Fruit fly (Drosophila melanogaster) whole organism, embryonic: ENCODE measurements around the gene CG9586.

Experiments used
- Abd-B ChIP-seq: fragments of 200-800 bp; sonication (Bioruptor generic); optimal IDR thresholded peaks from 2 replicates; lab custom pipeline; 2018; ENCODE audit warnings: missing biosample characterization, mild to moderate bottlenecking, missing genetic modification characterization, moderate library complexity
- Asciz ChIP-seq: fragments of 200-800 bp; sonication (Bioruptor generic); optimal IDR thresholded peaks from 2 replicates; lab custom pipeline; 2017; ENCODE audit warnings: missing biosample characterization, mild to moderate bottlenecking, missing genetic modification characterization, missing genetic modification reagents
- CG10366 ChIP-seq: fragments of 200-800 bp; sonication (Bioruptor generic); IDR thresholded peaks from 2 replicates; pipeline ENCODE4 v1.3.6; 2022; ENCODE audit warnings: missing biosample characterization, missing genetic modification characterization
- CG11398 ChIP-seq: fragments of 200-800 bp; sonication (Bioruptor generic); optimal IDR thresholded peaks from 2 replicates; lab custom pipeline; 2016; ENCODE audit warnings: missing biosample characterization, missing genetic modification characterization
- CG11456 ChIP-seq: fragments of 200-800 bp; sonication (Bioruptor generic); IDR thresholded peaks from 3 replicates; pipeline ENCODE4 v1.3.6; 2022; ENCODE audit warnings: missing biosample characterization, missing genetic modification characterization
- CG12071 ChIP-seq: fragments of 200-800 bp; sonication (Bioruptor generic); optimal IDR thresholded peaks from 3 replicates; lab custom pipeline; 2018; ENCODE audit warnings: missing biosample characterization, mild to moderate bottlenecking, missing genetic modification characterization
- CG12104 ChIP-seq: fragments of 200-800 bp; sonication (Bioruptor generic); optimal IDR thresholded peaks from 3 replicates; lab custom pipeline; 2016; ENCODE audit warnings: missing biosample characterization, missing genetic modification characterization
- CG12155 ChIP-seq: fragments of 200-800 bp; sonication (Bioruptor generic); optimal IDR thresholded peaks from 3 replicates; lab custom pipeline; 2016; ENCODE audit warnings: missing biosample characterization, missing genetic modification characterization
- CG12236 ChIP-seq: fragments of 200-800 bp; sonication (Bioruptor generic); optimal IDR thresholded peaks from 2 replicates; lab custom pipeline; 2016; ENCODE audit warnings: missing biosample characterization, missing genetic modification characterization
- CG13424 ChIP-seq: fragments of 200-800 bp; sonication (Bioruptor generic); optimal IDR thresholded peaks from 2 replicates; lab custom pipeline; 2019; ENCODE audit warnings: missing biosample characterization, mild to moderate bottlenecking, missing genetic modification characterization, moderate library complexity
- CG14860 ChIP-seq: fragments of 200-800 bp; sonication (Bioruptor generic); IDR thresholded peaks from 3 replicates; pipeline ENCODE4 v1.3.6; 2022; ENCODE audit warnings: missing biosample characterization, missing genetic modification characterization; ENCODE audit not compliant: partially characterized antibody
- CG1647 ChIP-seq: fragments of 200-800 bp; sonication (Bioruptor generic); optimal IDR thresholded peaks from 3 replicates; lab custom pipeline; 2016; ENCODE audit warnings: missing biosample characterization, missing genetic modification characterization
- CG2678 ChIP-seq: fragments of 200-800 bp; sonication (Bioruptor generic); optimal IDR thresholded peaks from 3 replicates; lab custom pipeline; 2019; ENCODE audit warnings: missing biosample characterization, mild to moderate bottlenecking, missing genetic modification characterization, moderate library complexity
- CG31441 ChIP-seq: fragments of 200-800 bp; sonication (Bioruptor generic); IDR thresholded peaks from 2 replicates; pipeline ENCODE4 v1.3.6; 2022; ENCODE audit warnings: missing biosample characterization, missing genetic modification characterization
- CG33557 ChIP-seq: fragments of 200-800 bp; sonication (Bioruptor generic); optimal IDR thresholded peaks from 2 replicates; lab custom pipeline; 2019; ENCODE audit warnings: missing biosample characterization, mild to moderate bottlenecking, missing genetic modification characterization, moderate library complexity
- CG3726 ChIP-seq: fragments of 200-800 bp; sonication (Bioruptor generic); IDR thresholded peaks from 3 replicates; pipeline ENCODE4, ENCODE4 v1.3.6; 2022; ENCODE audit warnings: missing biosample characterization, missing genetic modification characterization
- CG4707 ChIP-seq: fragments of 200-800 bp; sonication (Bioruptor generic); optimal IDR thresholded peaks from 2 replicates; lab custom pipeline; 2018; ENCODE audit warnings: missing biosample characterization, mild to moderate bottlenecking, missing genetic modification characterization, moderate library complexity
- CG7556 ChIP-seq: fragments of 200-800 bp; sonication (Bioruptor generic); optimal IDR thresholded peaks from 2 replicates; lab custom pipeline; 2017; ENCODE audit warnings: missing biosample characterization, mild to moderate bottlenecking, missing genetic modification characterization
- CG9797 ChIP-seq: fragments of 200-800 bp; sonication (Bioruptor generic); optimal IDR thresholded peaks from 3 replicates; lab custom pipeline; 2018; ENCODE audit warnings: missing biosample characterization, mild to moderate bottlenecking, missing genetic modification characterization
- CHES-1-like ChIP-seq: fragments of 200-800 bp; sonication (Bioruptor generic); optimal IDR thresholded peaks from 2 replicates; lab custom pipeline; 2016; ENCODE audit warnings: missing biosample characterization, missing genetic modification characterization
- CrebB ChIP-seq: fragments of 200-800 bp; sonication (Bioruptor generic); optimal IDR thresholded peaks from 3 replicates; lab custom pipeline; 2018; ENCODE audit warnings: missing biosample characterization, mild to moderate bottlenecking, missing genetic modification characterization
- Dbx ChIP-seq: fragments of 200-800 bp; sonication (Bioruptor generic); IDR thresholded peaks from 3 replicates; pipeline ENCODE4 v1.3.6; 2022; ENCODE audit warnings: missing biosample characterization, missing genetic modification characterization
- Dek ChIP-seq: fragments of 200-800 bp; sonication (Bioruptor generic); optimal IDR thresholded peaks from 3 replicates; lab custom pipeline; 2019; ENCODE audit warnings: missing biosample characterization, mild to moderate bottlenecking, missing genetic modification characterization, moderate library complexity
- Ets97D ChIP-seq: fragments of 200-800 bp; sonication (Bioruptor generic); optimal IDR thresholded peaks from 3 replicates; lab custom pipeline; 2016; ENCODE audit warnings: missing biosample characterization, missing genetic modification characterization
- Hand ChIP-seq: fragments of 200-800 bp; sonication (Bioruptor generic); optimal IDR thresholded peaks from 2 replicates; lab custom pipeline; 2017; ENCODE audit warnings: mild to moderate bottlenecking, missing biosample characterization, missing genetic modification reagents, missing genetic modification characterization
- HmgD ChIP-seq: fragments of 200-800 bp; sonication (Bioruptor generic); optimal IDR thresholded peaks from 3 replicates; lab custom pipeline; 2016; ENCODE audit warnings: missing biosample characterization, missing genetic modification characterization
- Kr ChIP-seq: fragments of 200-800 bp; sonication (Bioruptor generic); optimal IDR thresholded peaks from 2 replicates; lab custom pipeline; 2017; ENCODE audit warnings: missing biosample characterization, mild to moderate bottlenecking, missing genetic modification characterization
- MESR4 ChIP-seq: fragments of 200-800 bp; sonication (Bioruptor generic); optimal IDR thresholded peaks from 2 replicates; lab custom pipeline; 2018; ENCODE audit warnings: missing biosample characterization, mild to moderate bottlenecking, missing genetic modification characterization, moderate library complexity
- MTF-1 ChIP-seq: fragments of 200-800 bp; sonication (Bioruptor generic); optimal IDR thresholded peaks from 2 replicates; lab custom pipeline; 2018; ENCODE audit warnings: missing biosample characterization, mild to moderate bottlenecking, missing genetic modification characterization, borderline replicate concordance
- NC2β ChIP-seq: fragments of 200-800 bp; sonication (Bioruptor generic); optimal IDR thresholded peaks from 2 replicates; lab custom pipeline; 2016; ENCODE audit warnings: missing biosample characterization, missing genetic modification characterization
- Oli ChIP-seq: fragments of 200-800 bp; sonication (Bioruptor generic); optimal IDR thresholded peaks from 2 replicates; lab custom pipeline; 2018; ENCODE audit warnings: missing biosample characterization, mild to moderate bottlenecking, missing genetic modification characterization, moderate library complexity
- Ptx1 ChIP-seq: fragments of 200-800 bp; sonication (Bioruptor generic); IDR thresholded peaks from 2 replicates; pipeline ENCODE4 v1.3.6; 2022; ENCODE audit warnings: missing biosample characterization, missing genetic modification characterization
- Rx ChIP-seq: fragments of 200-800 bp; sonication (Bioruptor generic); IDR thresholded peaks from 2 replicates; pipeline ENCODE4 v1.3.6; 2022; ENCODE audit warnings: missing biosample characterization, missing genetic modification characterization
- TFAM ChIP-seq: fragments of 200-800 bp; sonication (Bioruptor generic); optimal IDR thresholded peaks from 2 replicates; lab custom pipeline; 2017; ENCODE audit warnings: missing biosample characterization, missing genetic modification characterization, inconsistent platforms
- bab2 ChIP-seq: fragments of 200-800 bp; sonication (Bioruptor generic); optimal IDR thresholded peaks from 2 replicates; lab custom pipeline; 2016; ENCODE audit warnings: missing biosample characterization, missing genetic modification characterization
- cg ChIP-seq: fragments of 200-800 bp; sonication (Bioruptor generic); optimal IDR thresholded peaks from 3 replicates; lab custom pipeline; 2019; ENCODE audit warnings: missing biosample characterization, mild to moderate bottlenecking, missing genetic modification characterization, moderate library complexity
- crp ChIP-seq, 2 experiments: fragments of 200-800 bp; sonication (Bioruptor generic); optimal IDR thresholded peaks; 2 replicates in 1 of 2; 3 replicates in 1 of 2; lab custom pipeline; 2017; ENCODE audit warnings: missing biosample characterization in 2 of 2, missing genetic modification characterization in 2 of 2, mild to moderate bottlenecking in 1 of 2, moderate library complexity in 1 of 2
- da ChIP-seq: fragments of 200-800 bp; sonication (Bioruptor generic); optimal IDR thresholded peaks from 2 replicates; lab custom pipeline; 2016; ENCODE audit warnings: missing biosample characterization, missing genetic modification characterization
- dpn ChIP-seq, 2 experiments: fragments of 200-800 bp; sonication (Bioruptor generic); optimal IDR thresholded peaks; 3 replicates each; lab custom pipeline; 2016; ENCODE audit warnings: missing biosample characterization in 2 of 2, missing genetic modification characterization in 2 of 2
- emc ChIP-seq: fragments of 200-800 bp; sonication (Bioruptor generic); optimal IDR thresholded peaks from 2 replicates; lab custom pipeline; 2016; ENCODE audit warnings: missing biosample characterization, missing genetic modification characterization
- en ChIP-seq: fragments of 200-800 bp; sonication (Bioruptor generic); optimal IDR thresholded peaks from 2 replicates; lab custom pipeline; 2016; ENCODE audit warnings: missing biosample characterization, missing genetic modification characterization
- ewg ChIP-seq: fragments of 200-800 bp; sonication (Bioruptor generic); optimal IDR thresholded peaks from 3 replicates; lab custom pipeline; 2017; ENCODE audit warnings: mild to moderate bottlenecking, missing biosample characterization, missing genetic modification reagents, missing genetic modification characterization
- fd102C ChIP-seq: fragments of 200-800 bp; sonication (Bioruptor generic); optimal IDR thresholded peaks from 2 replicates; lab custom pipeline; 2018; ENCODE audit warnings: missing biosample characterization, mild to moderate bottlenecking, missing genetic modification characterization, moderate library complexity
- gfzf ChIP-seq: fragments of 200-800 bp; sonication (Bioruptor generic); optimal IDR thresholded peaks from 2 replicates; lab custom pipeline; 2016; ENCODE audit warnings: missing biosample characterization, mild to moderate bottlenecking, missing genetic modification characterization, moderate library complexity
- klu ChIP-seq: fragments of 200-800 bp; sonication (Bioruptor generic); IDR thresholded peaks from 2 replicates; pipeline ENCODE4 v1.3.6; 2022; ENCODE audit warnings: missing biosample characterization, missing genetic modification characterization
- onecut ChIP-seq: fragments of 200-800 bp; sonication (Bioruptor generic); IDR thresholded peaks from 2 replicates; pipeline ENCODE4 v1.3.6; 2022; ENCODE audit warnings: missing biosample characterization, missing genetic modification characterization
- ranshi ChIP-seq: fragments of 200-800 bp; sonication (Bioruptor generic); IDR thresholded peaks from 2 replicates; pipeline ENCODE4 v1.3.6; 2022; ENCODE audit warnings: missing biosample characterization, missing genetic modification characterization
- slbo ChIP-seq: fragments of 200-800 bp; sonication (Bioruptor generic); IDR thresholded peaks from 2 replicates; pipeline ENCODE4 v1.3.6; 2022; ENCODE audit warnings: missing biosample characterization, missing genetic modification characterization
- tll ChIP-seq, 2 experiments: fragments of 200-800 bp in 1 of 2; fragments of >200 bp in 1 of 2; sonication (Bioruptor generic) in 1 of 2; optimal IDR thresholded peaks; 2 replicates each; lab custom pipeline; 2017 to 2019; ENCODE audit warnings: missing biosample characterization in 2 of 2, missing genetic modification characterization in 2 of 2, mild to moderate bottlenecking in 1 of 2, moderate library complexity in 1 of 2
- trem ChIP-seq: fragments of 200-800 bp; optimal IDR thresholded peaks from 3 replicates; lab custom pipeline; 2019; ENCODE audit warnings: missing biosample characterization, mild to moderate bottlenecking, missing genetic modification characterization, moderate library complexity
- vnd ChIP-seq: fragments of 200-800 bp; sonication (Bioruptor generic); IDR thresholded peaks from 3 replicates; pipeline ENCODE4 v1.3.6; 2022; ENCODE audit warnings: missing biosample characterization, missing genetic modification characterization; ENCODE audit not compliant: partially characterized antibody

CG9586 gene

dm6 chr2L:9205133-9205615, 38.9 kb upstream of the CG9586 start (continued):
- TF ChIP-seq Asciz (GFP tag; lab: Kevin White, UChicago), result no peak
- peak; percentile 43 for TF ChIP-seq CG4707 (GFP tag; lab: Kevin White, UChicago)
- no peak for TF ChIP-seq crp (GFP tag; optimal IDR thresholded peaks at IDR 0.05; lab: Kevin White, UChicago)
- peak; percentile 72 for TF ChIP-seq cg
- peak; percentile 75; the same call in 2 of the 3 replicates for TF ChIP-seq Dbx (GFP tag; lab: Robert Waterston, UW)
- no peak for TF ChIP-seq bab2 (GFP tag; lab: Kevin White, UChicago)
- no peak for TF ChIP-seq CG1647 (GFP tag; lab: Kevin White, UChicago)
- TF ChIP-seq CG12104 (GFP tag; lab: Kevin White, UChicago), result no peak
- no peak for TF ChIP-seq CHES-1-like (GFP tag; lab: Kevin White, UChicago)
- TF ChIP-seq da (GFP tag; lab: Kevin White, UChicago), result no peak
- TF ChIP-seq Dek (tag; lab: Kevin White, UChicago), result no peak
- no peak for TF ChIP-seq CG7556
- no peak for TF ChIP-seq Ets97D (GFP tag; lab: Kevin White, UChicago)
- TF ChIP-seq Abd-B, result no peak
- no peak for TF ChIP-seq slbo
- no peak for TF ChIP-seq CG11398 (GFP tag; lab: Kevin White, UChicago)
- no peak for TF ChIP-seq NC2β (GFP tag; lab: Kevin White, UChicago)
- no peak for TF ChIP-seq ewg (GFP tag; lab: Kevin White, UChicago)
- no peak for TF ChIP-seq CG9797 (GFP tag; lab: Kevin White, UChicago)
- TF ChIP-seq MTF-1 (GFP tag; lab: Kevin White, UChicago), result no peak
- no peak for TF ChIP-seq TFAM (GFP tag; lab: Kevin White, UChicago)
- peak; percentile 77 for TF ChIP-seq onecut
- TF ChIP-seq vnd (GFP tag; lab: Robert Waterston, UW), result no peak
- TF ChIP-seq CG13424 (tag; lab: Kevin White, UChicago), result no peak
- no peak for TF ChIP-seq Ptx1 (GFP tag; lab: Robert Waterston, UW)
- TF ChIP-seq gfzf (GFP tag; lab: Kevin White, UChicago), result no peak
- TF ChIP-seq CG11456 (GFP tag; lab: Robert Waterston, UW), result no peak
- peak; percentile 33 for TF ChIP-seq Hand (GFP tag; lab: Kevin White, UChicago)
- TF ChIP-seq CG14860 (GFP tag; lab: Robert Waterston, UW), result no peak
- TF ChIP-seq MESR4 (GFP tag; lab: Kevin White, UChicago), result no peak
- TF ChIP-seq CG31441 (GFP tag; lab: Robert Waterston, UW), result no peak
- TF ChIP-seq ranshi (GFP tag; lab: Robert Waterston, UW), result no peak; the same call in 1 of the 2 replicates
- TF ChIP-seq CG12236 (GFP tag; lab: Kevin White, UChicago), result no peak
- no peak for TF ChIP-seq tll (GFP tag; optimal IDR thresholded peaks at IDR 0.05; lab: Kevin White, UChicago)
- no peak for TF ChIP-seq klu (GFP tag; lab: Robert Waterston, UW)
- TF ChIP-seq fd102C (GFP tag; lab: Kevin White, UChicago), result no peak
- no peak for TF ChIP-seq en (GFP tag; lab: Kevin White, UChicago)
- TF ChIP-seq CG2678, result peak; percentile 23
- TF ChIP-seq dpn (GFP tag; optimal IDR thresholded peaks at IDR 0.05; lab: Kevin White, UChicago), result no peak
- TF ChIP-seq trem (tag; lab: Kevin White, UChicago), result no peak
- TF ChIP-seq CG10366 (GFP tag; lab: Robert Waterston, UW), result no peak
- TF ChIP-seq Oli (tag; lab: Kevin White, UChicago), result no peak
- no peak for TF ChIP-seq Rx (GFP tag; lab: Robert Waterston, UW)
- TF ChIP-seq CG12071 (GFP tag; lab: Kevin White, UChicago), result peak; percentile 65
- no peak for TF ChIP-seq HmgD (GFP tag; lab: Kevin White, UChicago)
- TF ChIP-seq CG3726 (GFP tag; lab: Robert Waterston, UW), result no peak
- no peak for TF ChIP-seq CG12155 (GFP tag; lab: Kevin White, UChicago)
- TF ChIP-seq emc (GFP tag; lab: Kevin White, UChicago), result no peak
- TF ChIP-seq CG33557 (GFP tag; lab: Kevin White, UChicago), result no peak
- no peak for TF ChIP-seq Kr (GFP tag; lab: Kevin White, UChicago)
- TF ChIP-seq CrebB, result peak; percentile 76
